Worm (Caenorhabditis elegans) whole organism, L3 larva: Measurements from ENCODE around the gene ZK666.11.

Source experiments
- R02D3.7 ChIP-seq: fragments of 150-350 bp; optimal IDR thresholded peaks from 2 replicates; lab custom pipeline; 2014; ENCODE audit warnings: missing biosample characterization, missing genetic modification characterization
- ZK546.5 ChIP-seq: sonication (generic microtip); optimal IDR thresholded peaks from 2 replicates; lab custom pipeline; 2017; ENCODE audit warnings: missing biosample characterization, missing genetic modification characterization
- aly-2 ChIP-seq: fragments of 150-350 bp; optimal IDR thresholded peaks from 2 replicates; lab custom pipeline; 2014; ENCODE audit warnings: missing biosample characterization, missing genetic modification characterization
- ama-1 ChIP-seq: fragments of 150-350 bp; optimal IDR thresholded peaks from 2 replicates; lab custom pipeline; 2018
- ceh-16 ChIP-seq: sonication (generic microtip); optimal IDR thresholded peaks from 2 replicates; lab custom pipeline; 2017; ENCODE audit warnings: missing biosample characterization, missing genetic modification characterization
- ceh-28 ChIP-seq: fragments of 150-350 bp; optimal IDR thresholded peaks from 2 replicates; lab custom pipeline; 2014; ENCODE audit warnings: missing biosample characterization, missing genetic modification reagents, missing genetic modification characterization
- ceh-9 ChIP-seq: sonication (generic microtip); optimal IDR thresholded peaks from 2 replicates; lab custom pipeline; 2018; ENCODE audit warnings: missing biosample characterization, missing genetic modification characterization
- daf-12 ChIP-seq: fragments of 150-350 bp; optimal IDR thresholded peaks from 2 replicates; lab custom pipeline; 2014; ENCODE audit warnings: missing biosample characterization, missing genetic modification reagents, missing genetic modification characterization
- egl-27 ChIP-seq: sonication (generic microtip); optimal IDR thresholded peaks from 4 replicates; lab custom pipeline; 2017; ENCODE audit warnings: missing biosample characterization, missing genetic modification reagents, missing genetic modification characterization
- elt-1 ChIP-seq: fragments of 150-350 bp; optimal IDR thresholded peaks from 2 replicates; lab custom pipeline; 2014; ENCODE audit warnings: missing biosample characterization, missing genetic modification characterization
- elt-2 ChIP-seq: sonication (generic microtip); optimal IDR thresholded peaks from 2 replicates; lab custom pipeline; 2016; ENCODE audit warnings: missing genetic modification reagents, mild to moderate bottlenecking, missing genetic modification characterization, missing compliant biosample characterization
- elt-3 ChIP-seq, 3 experiments: fragments of 150-350 bp in 1 of 3; sonication (generic microtip) in 2 of 3; optimal IDR thresholded peaks; 2 replicates in 2 of 3; 4 replicates in 1 of 3; lab custom pipeline; 2014 to 2017; ENCODE audit warnings: missing biosample characterization in 3 of 3, missing genetic modification characterization in 3 of 3
- eor-1 ChIP-seq, 2 experiments: fragments of 150-350 bp; optimal IDR thresholded peaks; 2 replicates each; lab custom pipeline; 2014 to 2018; ENCODE audit warnings: missing biosample characterization in 2 of 2, missing genetic modification characterization in 2 of 2
- fkh-10 ChIP-seq: sonication (generic microtip); optimal IDR thresholded peaks from 2 replicates; lab custom pipeline; 2017; ENCODE audit warnings: missing biosample characterization, missing genetic modification reagents, missing genetic modification characterization
- fos-1 ChIP-seq: fragments of 150-350 bp; optimal IDR thresholded peaks from 2 replicates; lab custom pipeline; 2014; ENCODE audit warnings: missing biosample characterization, missing genetic modification characterization
- hmg-11 ChIP-seq: sonication (generic microtip); optimal IDR thresholded peaks from 2 replicates; lab custom pipeline; 2016; ENCODE audit warnings: missing genetic modification characterization, missing compliant biosample characterization
- lin-15B ChIP-seq: fragments of 150-350 bp; optimal IDR thresholded peaks from 2 replicates; lab custom pipeline; 2014; ENCODE audit warnings: missing biosample characterization, missing genetic modification characterization
- lin-39 ChIP-seq: fragments of 150-350 bp; optimal IDR thresholded peaks from 2 replicates; lab custom pipeline; 2018; ENCODE audit warnings: missing biosample characterization, missing genetic modification reagents, missing genetic modification characterization
- mdl-1 ChIP-seq: fragments of 150-350 bp; optimal IDR thresholded peaks from 2 replicates; lab custom pipeline; 2014; ENCODE audit warnings: missing biosample characterization, missing genetic modification characterization
- nfya-1 ChIP-seq: sonication (generic microtip); optimal IDR thresholded peaks from 2 replicates; lab custom pipeline; 2017; ENCODE audit warnings: missing genetic modification characterization, mild to moderate bottlenecking, missing compliant biosample characterization, antibody characterized with exemption, moderate library complexity; ENCODE audit not compliant: insufficient read depth
- nhr-12 ChIP-seq: fragments of 150-350 bp; optimal IDR thresholded peaks from 2 replicates; lab custom pipeline; 2014; ENCODE audit warnings: missing biosample characterization, missing genetic modification characterization
- nhr-25 ChIP-seq: sonication (generic microtip); optimal IDR thresholded peaks from 2 replicates; lab custom pipeline; 2017; ENCODE audit warnings: missing biosample characterization, missing genetic modification characterization
- nhr-28 ChIP-seq: fragments of 150-350 bp; optimal IDR thresholded peaks from 2 replicates; lab custom pipeline; 2014; ENCODE audit warnings: missing biosample characterization, missing genetic modification characterization
- nhr-76 ChIP-seq: fragments of 150-350 bp; sonication (generic microtip); optimal IDR thresholded peaks from 5 replicates; lab custom pipeline; 2014; ENCODE audit warnings: missing biosample characterization, missing genetic modification characterization
- nhr-77 ChIP-seq: fragments of 150-350 bp; optimal IDR thresholded peaks from 2 replicates; lab custom pipeline; 2014; ENCODE audit warnings: missing biosample characterization, missing genetic modification characterization
- pha-4 ChIP-seq: fragments of 150-350 bp; optimal IDR thresholded peaks from 2 replicates; lab custom pipeline; 2014; ENCODE audit warnings: missing biosample characterization, missing genetic modification reagents, missing genetic modification characterization
- sea-2 ChIP-seq: fragments of 150-350 bp; sonication (generic microtip); optimal IDR thresholded peaks from 4 replicates; lab custom pipeline; 2014; ENCODE audit warnings: missing biosample characterization, missing genetic modification reagents, missing genetic modification characterization
- skn-1 ChIP-seq: fragments of 150-350 bp; optimal IDR thresholded peaks from 2 replicates; lab custom pipeline; 2014; ENCODE audit warnings: missing biosample characterization, missing genetic modification characterization
- snpc-4 ChIP-seq: fragments of 150-350 bp; optimal IDR thresholded peaks from 2 replicates; lab custom pipeline; 2014; ENCODE audit warnings: missing biosample characterization, missing genetic modification characterization
- unc-39 ChIP-seq: sonication (generic microtip); optimal IDR thresholded peaks from 4 replicates; lab custom pipeline; 2017; ENCODE audit warnings: missing biosample characterization, missing genetic modification characterization
- zag-1 ChIP-seq: fragments of 150-350 bp; optimal IDR thresholded peaks from 2 replicates; lab custom pipeline; 2014; ENCODE audit warnings: missing biosample characterization, missing genetic modification characterization
- ztf-4 ChIP-seq: fragments of 150-350 bp; optimal IDR thresholded peaks from 2 replicates; lab custom pipeline; 2014; ENCODE audit warnings: missing biosample characterization, missing genetic modification characterization

The ZK666.11 gene

DNA sequence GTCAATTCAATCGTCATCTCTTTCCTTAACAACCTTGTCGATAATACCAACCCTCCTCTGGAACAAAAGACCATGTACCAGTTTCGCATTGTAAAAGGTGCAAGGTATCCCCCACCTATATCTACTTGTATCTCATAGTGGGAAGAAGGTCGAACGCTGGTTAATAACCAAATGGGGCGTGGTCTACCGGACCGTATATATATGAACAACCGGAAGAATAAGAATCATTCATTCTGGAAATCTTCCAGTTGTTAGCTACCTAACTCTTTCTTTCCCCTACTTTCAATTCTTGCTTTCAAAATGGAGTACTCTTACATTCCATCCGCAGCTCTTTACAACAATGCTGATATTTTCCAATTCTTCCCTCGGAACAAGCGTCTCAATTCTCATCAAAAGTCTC lies 21.1 kb upstream of the ZK666.11 start, which contains the start of gene ZK673.5:
Gene ZK673.5 (plus strand): TSS at position 301 of the 400 bp plus-strand sequence.
- TF ChIP-seq ceh-28 (tag; lab: Kevin White, UChicago) (no peak), hmg-11 (no peak), nhr-76 (no peak), sea-2 (GFP tag; lab: Kevin White, UChicago) (no peak), elt-1 (tag; lab: Kevin White, UChicago) (no peak), lin-39 (tag; lab: Kevin White, UChicago) (no peak), fkh-10 (GFP tag; lab: Kevin White, UChicago) (no peak), skn-1 (tag; lab: Kevin White, UChicago) (no peak), ama-1 (lab: Kevin White, UChicago) (no peak), nfya-1 (tag; lab: Kevin White, UChicago) (no peak), elt-2 (tag; lab: Kevin White, UChicago) (no peak), nhr-12 (tag; lab: Kevin White, UChicago) (no peak), nhr-25 (tag; lab: Kevin White, UChicago) (no peak), zag-1 (tag; lab: Kevin White, UChicago) (no peak), ceh-9 (tag; lab: Kevin White, UChicago) (no peak), fos-1 (tag; lab: Kevin White, UChicago) (no peak), lin-15B (tag; lab: Kevin White, UChicago) (no peak)
- TF ChIP-seq, all 47 proteins: peak for 0

DNA sequence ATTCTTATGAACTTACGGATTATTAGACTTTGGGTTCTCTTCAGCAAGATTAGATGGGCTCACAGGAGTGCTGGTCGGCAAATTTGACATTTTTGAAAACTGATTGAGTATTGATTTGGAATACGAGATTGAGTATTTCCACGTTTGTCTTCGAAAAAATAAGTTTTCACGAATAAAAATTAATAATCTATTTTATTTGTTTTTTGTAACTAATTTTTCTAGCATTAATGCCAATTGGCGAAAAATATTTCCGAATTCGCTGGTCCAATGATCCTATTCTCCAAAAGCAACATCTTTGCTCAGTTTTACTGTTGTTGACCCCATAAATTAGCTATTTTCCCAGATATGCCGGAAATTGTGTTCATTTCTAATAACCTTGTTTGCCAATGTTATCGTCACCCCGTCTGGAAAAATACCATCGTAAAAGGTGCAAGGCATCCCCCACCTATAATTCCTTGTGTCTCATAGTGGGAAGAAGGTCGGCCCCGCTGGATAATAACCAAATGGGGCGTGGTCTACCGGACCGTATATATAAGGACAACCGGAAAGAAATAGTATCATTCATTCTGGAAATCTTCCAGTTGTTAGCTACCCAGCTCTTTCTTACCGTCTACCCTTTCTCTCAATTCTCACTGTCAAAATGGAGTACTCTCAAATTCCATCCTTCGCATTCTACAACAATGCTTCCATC lies 17.9 kb upstream of the ZK666.11 start, which contains the start of the genes ZK673.6 and sdz-37:
Gene ZK673.6 (minus strand): TSS at position 101 of the 691 bp plus-strand sequence.
Gene sdz-37 (plus strand): TSS at position 641 of the 691 bp plus-strand sequence.
- TF ChIP-seq ceh-28 (tag; lab: Kevin White, UChicago) (no peak), egl-27 (tag; lab: Kevin White, UChicago) (no peak), eor-1 (tag; optimal IDR thresholded peaks at IDR 0.05; lab: Kevin White, UChicago) (no peak), ZK546.5 (no peak), daf-12 (tag; lab: Kevin White, UChicago) (no peak), nhr-76 (no peak), snpc-4 (no peak), unc-39 (no peak), ceh-9 (tag; lab: Kevin White, UChicago) (no peak)

DNA sequence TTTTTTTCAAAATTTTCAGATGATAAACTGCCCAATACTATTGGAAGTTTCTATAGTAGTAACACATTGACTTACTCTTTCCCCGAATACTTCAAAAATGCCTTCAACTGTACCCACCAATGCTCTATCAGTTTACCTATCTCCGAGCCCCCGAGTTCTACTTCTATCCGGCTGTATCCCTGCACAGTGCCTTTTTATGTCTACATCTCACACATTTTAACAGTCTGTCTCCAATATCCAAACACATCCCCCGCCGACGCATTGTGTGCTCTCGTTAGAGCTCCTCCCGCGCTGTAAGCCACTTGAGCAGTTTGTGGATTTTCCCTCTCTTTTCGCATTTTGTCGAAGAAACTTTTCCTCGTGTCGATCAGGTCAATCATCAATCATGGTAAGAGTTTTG lies 15.8 kb upstream of the ZK666.11 start, which contains the start of gene tnc-2:
Gene tnc-2 (plus strand): TSS at position 301 of the 400 bp plus-strand sequence.
- TF ChIP-seq pha-4 (tag; lab: Kevin White, UChicago) (no peak), lin-15B (tag; lab: Kevin White, UChicago) (no peak), nhr-77 (tag; lab: Kevin White, UChicago) (no peak)

DNA sequence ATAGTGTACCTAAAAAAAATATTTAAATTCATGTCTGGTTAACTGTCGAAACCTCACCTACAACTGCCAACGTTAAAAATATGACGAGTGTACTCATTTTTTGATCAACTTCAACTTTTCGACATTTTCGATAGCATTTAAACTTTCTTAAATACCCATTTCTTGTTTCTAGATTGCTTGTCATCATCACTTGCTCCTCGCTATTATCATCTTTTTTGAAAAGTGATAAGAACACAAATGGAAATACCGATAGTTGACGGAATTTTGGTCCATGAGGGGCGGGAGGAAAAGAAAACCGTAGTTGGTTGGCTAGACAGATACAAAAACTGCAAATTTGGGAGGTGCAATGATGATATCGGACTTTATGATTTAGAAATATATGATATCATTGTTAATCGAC lies 12.2 kb upstream of the ZK666.11 start, which contains the start of gene clec-143:
Gene clec-143 (minus strand): TSS at position 139 of the 400 bp plus-strand sequence.
- TF ChIP-seq elt-2 (tag; lab: Kevin White, UChicago) (peak; percentile 59), nhr-25 (tag; lab: Kevin White, UChicago) (no peak), elt-1 (tag; lab: Kevin White, UChicago) (no peak)
- TF ChIP-seq, all 47 proteins: peak for 1

DNA sequence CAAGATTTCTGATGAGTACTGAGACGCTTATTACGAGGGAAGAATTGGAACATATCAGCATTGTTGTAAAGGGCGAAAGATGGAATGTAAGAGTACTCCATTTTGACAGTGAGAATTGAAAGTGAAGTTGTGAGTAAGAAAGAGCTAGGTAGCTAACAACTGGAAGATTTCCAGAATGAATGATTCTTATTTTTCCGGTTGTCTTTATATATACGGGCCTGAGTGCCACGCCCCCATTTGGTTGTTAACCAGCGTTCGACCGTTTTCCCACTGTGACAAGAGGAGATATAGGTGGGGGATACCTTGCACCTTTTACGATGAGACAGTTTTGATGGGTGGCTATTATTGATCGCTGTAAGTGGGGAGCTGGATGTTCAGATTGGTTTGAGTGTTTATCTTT lies 11.1 kb upstream of the ZK666.11 start, which contains the start of gene ZK666.1:
Gene ZK666.1 (minus strand): TSS at position 101 of the 400 bp plus-strand sequence.
- TF ChIP-seq snpc-4 (no peak), ZK546.5 (no peak)

DNA sequence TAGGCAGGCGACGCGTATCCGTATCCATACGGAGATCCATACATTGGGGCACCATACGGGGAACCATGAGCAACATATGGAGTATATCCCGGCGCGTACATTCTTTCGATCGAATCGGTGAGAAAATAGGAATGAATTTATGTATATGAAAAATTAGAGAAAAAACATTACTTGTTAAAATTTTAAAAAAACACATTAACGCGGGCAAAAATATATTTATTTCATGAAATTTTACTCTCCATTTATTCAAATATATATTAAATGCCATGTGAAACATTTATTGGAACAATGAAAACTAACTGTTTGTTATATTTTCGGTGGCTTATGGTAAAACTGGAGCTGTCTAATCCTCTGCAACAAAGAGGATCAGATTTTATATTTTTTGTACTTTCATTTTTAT lies 10.5 kb upstream of the ZK666.11 start, which contains the start of gene ZK666.2:
Gene ZK666.2 (minus strand): TSS at position 101 of the 400 bp plus-strand sequence.
- no peak for TF ChIP-seq ztf-4
- no peak for TF ChIP-seq eor-1 (tag; optimal IDR thresholded peaks at IDR 0.05; lab: Kevin White, UChicago)
- no peak for TF ChIP-seq R02D3.7 (tag; lab: Kevin White, UChicago)
- TF ChIP-seq nhr-28 (tag; lab: Kevin White, UChicago) = no peak
- no peak for TF ChIP-seq elt-3 (tag; optimal IDR thresholded peaks at IDR 0.05; lab: Kevin White, UChicago)
- no peak for TF ChIP-seq lin-39 (tag; lab: Kevin White, UChicago)
- no peak for TF ChIP-seq ZK546.5
- no peak for TF ChIP-seq ceh-16
- TF ChIP-seq mdl-1 (tag; lab: Kevin White, UChicago) = no peak
- TF ChIP-seq ceh-9 (tag; lab: Kevin White, UChicago) = no peak
- TF ChIP-seq aly-2 = no peak
- no peak for TF ChIP-seq daf-12 (tag; lab: Kevin White, UChicago)
- no peak for TF ChIP-seq fkh-10 (GFP tag; lab: Kevin White, UChicago)
